Worm (Caenorhabditis elegans) whole organism, young adult: ENCODE measurements around the gene Y50D4C.5.

Experiments used
- F49E8.2 ChIP-seq: sonication (generic microtip); optimal IDR thresholded peaks from 3 replicates; lab custom pipeline; 2017; ENCODE audit warnings: missing genetic modification characterization, mild to moderate bottlenecking, missing compliant biosample characterization, antibody characterized with exemption, moderate library complexity; ENCODE audit not compliant: insufficient read depth
- F55B11.4 ChIP-seq: sonication (generic microtip); optimal IDR thresholded peaks from 2 replicates; lab custom pipeline; 2016; ENCODE audit warnings: missing compliant biosample characterization, missing genetic modification characterization, borderline replicate concordance; ENCODE audit not compliant: insufficient read depth
- K12H6.12 ChIP-seq: fragments of 200-800 bp; sonication (Bioruptor generic); optimal IDR thresholded peaks from 2 replicates; lab custom pipeline; 2018; ENCODE audit warnings: mild to moderate bottlenecking, missing genetic modification characterization, missing compliant biosample characterization
- ama-1 ChIP-seq, 3 experiments: fragments of 150-350 bp in 1 of 3; sonication (generic microtip) in 2 of 3; optimal IDR thresholded peaks; 2 replicates each; lab custom pipeline; 2014 to 2018; ENCODE audit warnings: missing biosample characterization in 2 of 3, missing genetic modification characterization in 2 of 3, missing genetic modification reagents in 2 of 3
- attf-3 ChIP-seq: fragments of 200-800 bp; sonication (Bioruptor generic); conservative IDR thresholded peaks from 2 replicates; pipeline ENCODE4 v1.3.6; 2022; ENCODE audit warnings: missing genetic modification reagents, missing genetic modification characterization, missing compliant biosample characterization
- attf-5 ChIP-seq: fragments of 200-800 bp; sonication (Bioruptor generic); optimal IDR thresholded peaks from 2 replicates; lab custom pipeline; 2018; ENCODE audit warnings: mild to moderate bottlenecking, missing genetic modification characterization, missing compliant biosample characterization
- ceh-91 ChIP-seq: fragments of 200-800 bp; sonication (Bioruptor generic); IDR thresholded peaks from 2 replicates; pipeline ENCODE4 v1.3.6; 2022; ENCODE audit warnings: missing genetic modification reagents, missing genetic modification characterization, missing compliant biosample characterization
- nhr-179 ChIP-seq: sonication (generic microtip); optimal IDR thresholded peaks from 2 replicates; lab custom pipeline; 2016; ENCODE audit warnings: mild to moderate bottlenecking, missing genetic modification characterization, missing compliant biosample characterization
- pha-4 ChIP-seq: fragments of 150-350 bp; sonication (generic microtip); optimal IDR thresholded peaks from 2 replicates; lab custom pipeline; 2014; ENCODE audit warnings: missing biosample characterization, missing genetic modification reagents, missing genetic modification characterization
- snpc-1.3 ChIP-seq: sonication (generic microtip); optimal IDR thresholded peaks from 2 replicates; lab custom pipeline; 2017; ENCODE audit warnings: missing genetic modification characterization, mild to moderate bottlenecking, missing compliant biosample characterization, antibody characterized with exemption, moderate library complexity, missing genotype, missing genetic modification reagents; ENCODE audit not compliant: insufficient read depth
- snpc-4 ChIP-seq, 5 experiments: fragments of 150-350 bp in 1 of 5; sonication (generic microtip) in 4 of 5; optimal IDR thresholded peaks; 2 replicates each; lab custom pipeline; 2014 to 2018; ENCODE audit warnings: missing genetic modification characterization in 5 of 5, missing biosample characterization in 3 of 5, antibody characterized with exemption in 2 of 5, mild to moderate bottlenecking in 2 of 5, missing compliant biosample characterization in 2 of 5, missing genotype in 2 of 5, moderate library complexity in 2 of 5, missing genetic modification reagents in 1 of 5
- unc-130 ChIP-seq: sonication (generic microtip); optimal IDR thresholded peaks from 2 replicates; lab custom pipeline; 2016; ENCODE audit warnings: missing genetic modification reagents, missing genetic modification characterization, missing compliant biosample characterization

DNA sequence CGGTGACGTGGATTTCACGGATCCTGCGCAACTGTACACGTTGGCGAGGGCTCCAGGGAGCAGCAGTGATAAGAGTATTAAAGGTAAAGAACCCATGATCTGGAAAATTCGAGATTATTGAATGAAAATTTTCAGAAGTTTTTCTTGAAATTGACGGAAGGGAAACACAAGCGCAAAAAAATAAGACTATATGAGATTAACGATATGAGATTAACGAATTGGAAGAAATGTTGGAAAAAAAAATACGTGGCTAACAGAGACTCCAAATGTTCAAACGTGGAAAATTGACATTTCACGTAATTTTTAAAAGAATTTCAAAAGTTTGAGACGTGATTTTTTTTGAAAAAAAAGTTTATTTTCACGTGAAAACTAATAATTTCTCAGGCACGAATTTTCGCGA is 44.9 kb upstream of the Y50D4C.5 start, which contains the start of gene nra-4:
- TF ChIP-seq unc-130 (GFP tag; lab: Kevin White, UChicago) = no peak
- no peak for TF ChIP-seq attf-3
- no peak for TF ChIP-seq nhr-179 (tag; lab: Kevin White, UChicago)
- no peak for TF ChIP-seq ama-1 (optimal IDR thresholded peaks at IDR 0.05; lab: Kevin White, UChicago)
- TF ChIP-seq ama-1 (GFP tag; optimal IDR thresholded peaks at IDR 0.05; lab: Kevin White, UChicago) = no peak
- no peak for TF ChIP-seq K12H6.12 (tag; lab: Kevin White, UChicago)
- TF ChIP-seq pha-4 (tag; lab: Kevin White, UChicago) = no peak
- TF ChIP-seq F49E8.2 (tag; lab: Kevin White, UChicago) = no peak
- no peak for TF ChIP-seq ceh-91
- TF ChIP-seq F55B11.4 (tag; lab: Kevin White, UChicago) = no peak
- no peak for TF ChIP-seq snpc-1.3 (tag; lab: Kevin White, UChicago)
- no peak for TF ChIP-seq attf-5
- no peak for TF ChIP-seq snpc-4 (GFP tag; optimal IDR thresholded peaks at IDR 0.05; lab: Kevin White, UChicago)
- no peak for TF ChIP-seq snpc-4 (tag; optimal IDR thresholded peaks at IDR 0.05; lab: Kevin White, UChicago)
